Worm (Caenorhabditis elegans) whole organism, L1 larva: Measurements from ENCODE around the gene ZK867.2.

ENCODE experiments used
- C04F5.9 ChIP-seq: sonication (generic microtip); optimal IDR thresholded peaks from 2 replicates; lab custom pipeline; 2016; ENCODE audit warnings: missing genetic modification characterization, missing compliant biosample characterization
- C16A3.4 ChIP-seq: fragments of 150-350 bp; optimal IDR thresholded peaks from 2 replicates; lab custom pipeline; 2014; ENCODE audit warnings: missing biosample characterization, missing genetic modification characterization
- F16B12.6 ChIP-seq: fragments of 150-350 bp; optimal IDR thresholded peaks from 2 replicates; lab custom pipeline; 2014; ENCODE audit warnings: missing biosample characterization, missing genetic modification characterization
- Y116A8C.19 ChIP-seq: sonication (generic microtip); optimal IDR thresholded peaks from 2 replicates; lab custom pipeline; 2016; ENCODE audit warnings: missing compliant biosample characterization, missing genetic modification characterization, borderline replicate concordance
- aha-1 ChIP-seq: fragments of 150-350 bp; optimal IDR thresholded peaks from 2 replicates; lab custom pipeline; 2014; ENCODE audit warnings: missing biosample characterization, missing genetic modification characterization
- alr-1 ChIP-seq: fragments of 200-800 bp; sonication (Bioruptor generic); optimal IDR thresholded peaks from 2 replicates; lab custom pipeline; 2018; ENCODE audit warnings: borderline replicate concordance, mild to moderate bottlenecking, missing genetic modification characterization, missing compliant biosample characterization
- aly-2 ChIP-seq: fragments of 150-350 bp; optimal IDR thresholded peaks from 2 replicates; lab custom pipeline; 2014; ENCODE audit warnings: missing biosample characterization, missing genetic modification characterization
- ama-1 ChIP-seq: fragments of 150-350 bp; optimal IDR thresholded peaks from 2 replicates; lab custom pipeline; 2014
- blmp-1 ChIP-seq: fragments of 150-350 bp; optimal IDR thresholded peaks from 2 replicates; lab custom pipeline; 2014; ENCODE audit warnings: missing biosample characterization, missing genetic modification characterization
- ceh-63 ChIP-seq: fragments of 200-800 bp; sonication (Bioruptor generic); optimal IDR thresholded peaks from 2 replicates; lab custom pipeline; 2018; ENCODE audit warnings: mild to moderate bottlenecking, missing genetic modification characterization, missing compliant biosample characterization
- ceh-8 ChIP-seq: fragments of 200-800 bp; sonication (Bioruptor generic); optimal IDR thresholded peaks from 2 replicates; lab custom pipeline; 2018; ENCODE audit warnings: mild to moderate bottlenecking, missing genetic modification characterization, moderate library complexity, missing compliant biosample characterization
- ceh-82 ChIP-seq, 3 experiments: fragments of 150-350 bp in 1 of 3; sonication (generic microtip) in 2 of 3; optimal IDR thresholded peaks; 2 replicates each; lab custom pipeline; 2014 to 2017; ENCODE audit warnings: missing biosample characterization in 3 of 3, missing genetic modification characterization in 3 of 3
- ceh-88 ChIP-seq: fragments of 200-800 bp; sonication (Bioruptor generic); IDR thresholded peaks from 2 replicates; pipeline ENCODE4 v1.3.6; 2022; ENCODE audit warnings: missing genetic modification characterization, missing compliant biosample characterization
- ceh-90 ChIP-seq: sonication (generic microtip); optimal IDR thresholded peaks from 2 replicates; lab custom pipeline; 2016; ENCODE audit warnings: missing genetic modification characterization, missing compliant biosample characterization
- efl-3 ChIP-seq: fragments of 200-800 bp; sonication (Bioruptor generic); optimal IDR thresholded peaks from 2 replicates; lab custom pipeline; 2018; ENCODE audit warnings: mild to moderate bottlenecking, missing genetic modification characterization, missing compliant biosample characterization
- elt-2 ChIP-seq: sonication (generic microtip); optimal IDR thresholded peaks from 2 replicates; lab custom pipeline; 2016; ENCODE audit warnings: missing genetic modification characterization, mild to moderate bottlenecking, inconsistent platforms, missing compliant biosample characterization, missing genetic modification reagents
- elt-3 ChIP-seq, 6 experiments: fragments of 150-350 bp in 1 of 6; sonication (generic microtip); optimal IDR thresholded peaks; 2 replicates each; lab custom pipeline; 2017 to 2018; ENCODE audit warnings: missing biosample characterization in 6 of 6, missing genetic modification characterization in 6 of 6, inconsistent platforms in 1 of 6
- fkh-10 ChIP-seq: sonication (generic microtip); optimal IDR thresholded peaks from 2 replicates; lab custom pipeline; 2017; ENCODE audit warnings: missing biosample characterization, missing genetic modification reagents, missing genetic modification characterization
- fkh-4 ChIP-seq: sonication (generic microtip); optimal IDR thresholded peaks from 2 replicates; lab custom pipeline; 2016; ENCODE audit warnings: missing compliant biosample characterization, missing genetic modification characterization, borderline replicate concordance
- grh-1 ChIP-seq: fragments of 200-800 bp; sonication (Bioruptor generic); IDR thresholded peaks from 2 replicates; pipeline ENCODE4 v1.3.6; 2022; ENCODE audit warnings: missing genetic modification reagents, missing genetic modification characterization, missing compliant biosample characterization
- hlh-17 ChIP-seq: fragments of 200-800 bp; sonication (Bioruptor generic); optimal IDR thresholded peaks from 2 replicates; lab custom pipeline; 2018; ENCODE audit warnings: missing genetic modification characterization, mild to moderate bottlenecking, missing compliant biosample characterization, moderate library complexity, borderline replicate concordance
- hlh-4 ChIP-seq: sonication (generic microtip); optimal IDR thresholded peaks from 2 replicates; lab custom pipeline; 2016; ENCODE audit warnings: mild to moderate bottlenecking, missing genetic modification characterization, missing compliant biosample characterization
- hpl-2 ChIP-seq: fragments of 150-350 bp; optimal IDR thresholded peaks from 2 replicates; lab custom pipeline; 2014; ENCODE audit warnings: missing biosample characterization, missing genetic modification reagents, missing genetic modification characterization
- lin-15B ChIP-seq: fragments of 150-350 bp; sonication (generic microtip); optimal IDR thresholded peaks from 3 replicates; lab custom pipeline; 2014; ENCODE audit warnings: missing biosample characterization, missing genetic modification characterization
- lin-35 ChIP-seq, 2 experiments: fragments of 150-350 bp; optimal IDR thresholded peaks; 2 replicates each; lab custom pipeline; 2014; ENCODE audit warnings: missing biosample characterization in 2 of 2, missing genetic modification characterization in 2 of 2, missing genetic modification reagents in 2 of 2
- lir-3 ChIP-seq: sonication (generic microtip); optimal IDR thresholded peaks from 2 replicates; lab custom pipeline; 2016; ENCODE audit warnings: mild to moderate bottlenecking, missing genetic modification characterization, moderate library complexity, missing compliant biosample characterization; ENCODE audit not compliant: poor library complexity
- mab-9 ChIP-seq: fragments of 200-800 bp; sonication (Bioruptor generic); IDR thresholded peaks from 2 replicates; pipeline ENCODE4 v1.3.6; 2022; ENCODE audit warnings: missing genetic modification reagents, missing genetic modification characterization, missing compliant biosample characterization
- mep-1 ChIP-seq: fragments of 150-350 bp; optimal IDR thresholded peaks from 2 replicates; lab custom pipeline; 2014; ENCODE audit warnings: missing biosample characterization, missing genetic modification characterization
- nhr-19 ChIP-seq: fragments of 200-800 bp; sonication (Bioruptor generic); conservative IDR thresholded peaks from 2 replicates; pipeline ENCODE4 v1.3.6; 2022; ENCODE audit warnings: missing genetic modification characterization, missing compliant biosample characterization
- nhr-20 ChIP-seq: sonication (generic microtip); optimal IDR thresholded peaks from 2 replicates; lab custom pipeline; 2016; ENCODE audit warnings: mild to moderate bottlenecking, missing genetic modification characterization, missing compliant biosample characterization
- nhr-237 ChIP-seq: fragments of 150-350 bp; optimal IDR thresholded peaks from 2 replicates; lab custom pipeline; 2014; ENCODE audit warnings: missing biosample characterization, missing genetic modification characterization
- nhr-28 ChIP-seq: fragments of 150-350 bp; optimal IDR thresholded peaks from 2 replicates; lab custom pipeline; 2014; ENCODE audit warnings: missing biosample characterization, missing genetic modification characterization
- nhr-77 ChIP-seq: fragments of 150-350 bp; optimal IDR thresholded peaks from 2 replicates; lab custom pipeline; 2014; ENCODE audit warnings: missing biosample characterization, missing genetic modification characterization
- nhr-84 ChIP-seq: sonication (generic microtip); optimal IDR thresholded peaks from 2 replicates; lab custom pipeline; 2017; ENCODE audit warnings: missing biosample characterization, missing genetic modification characterization
- nhr-85 ChIP-seq: sonication (generic microtip); peaks from one replicate; lab custom pipeline; 2016; ENCODE audit warnings: missing genetic modification characterization, inconsistent platforms, missing compliant biosample characterization
- pax-3 ChIP-seq: fragments of 200-800 bp; sonication (Bioruptor generic); optimal IDR thresholded peaks from 2 replicates; lab custom pipeline; 2018; ENCODE audit warnings: mild to moderate bottlenecking, missing genetic modification characterization, moderate library complexity, missing compliant biosample characterization
- pqm-1 ChIP-seq: sonication (generic microtip); optimal IDR thresholded peaks from 3 replicates; lab custom pipeline; 2017; ENCODE audit warnings: missing biosample characterization, missing genetic modification characterization
- skn-1 ChIP-seq: fragments of 150-350 bp; optimal IDR thresholded peaks from 2 replicates; lab custom pipeline; 2014; ENCODE audit warnings: missing biosample characterization, missing genetic modification characterization
- snpc-4 ChIP-seq: fragments of 150-350 bp; optimal IDR thresholded peaks from 2 replicates; lab custom pipeline; 2014; ENCODE audit warnings: missing biosample characterization, missing genetic modification characterization
- snu-23 ChIP-seq: sonication (generic microtip); optimal IDR thresholded peaks from 2 replicates; lab custom pipeline; 2016; ENCODE audit warnings: missing genetic modification characterization, missing compliant biosample characterization
- sox-4 ChIP-seq: sonication (generic microtip); optimal IDR thresholded peaks from 2 replicates; lab custom pipeline; 2016; ENCODE audit warnings: missing genetic modification characterization, missing compliant biosample characterization
- sptf-1 ChIP-seq: fragments of 150-350 bp; optimal IDR thresholded peaks from 2 replicates; lab custom pipeline; 2014; ENCODE audit warnings: missing biosample characterization, missing genetic modification characterization
- sup-37 ChIP-seq: fragments of 200-800 bp; sonication (Bioruptor generic); optimal IDR thresholded peaks from 2 replicates; lab custom pipeline; 2018; ENCODE audit warnings: mild to moderate bottlenecking, missing genetic modification characterization, missing compliant biosample characterization
- swsn-7 ChIP-seq: sonication (generic microtip); optimal IDR thresholded peaks from 2 replicates; lab custom pipeline; 2016; ENCODE audit warnings: missing genetic modification characterization, missing compliant biosample characterization
- tbx-2 ChIP-seq: sonication (generic microtip); optimal IDR thresholded peaks from 2 replicates; lab custom pipeline; 2016; ENCODE audit warnings: missing genetic modification characterization, missing compliant biosample characterization
- tlp-1 ChIP-seq: fragments of 150-350 bp; optimal IDR thresholded peaks from 2 replicates; lab custom pipeline; 2014; ENCODE audit warnings: missing biosample characterization, missing genetic modification characterization
- unc-130 ChIP-seq: fragments of 150-350 bp; optimal IDR thresholded peaks from 2 replicates; lab custom pipeline; 2017; ENCODE audit warnings: missing biosample characterization, missing genetic modification characterization, inconsistent platforms
- unc-30 ChIP-seq: sonication (generic microtip); optimal IDR thresholded peaks from 2 replicates; lab custom pipeline; 2017; ENCODE audit warnings: missing biosample characterization, missing genetic modification characterization
- unc-62 ChIP-seq: fragments of 150-350 bp; optimal IDR thresholded peaks from 2 replicates; lab custom pipeline; 2014; ENCODE audit warnings: missing biosample characterization, missing genetic modification reagents, missing genetic modification characterization
- unc-86 ChIP-seq: sonication (generic microtip); optimal IDR thresholded peaks from 2 replicates; lab custom pipeline; 2016; ENCODE audit warnings: missing genetic modification characterization, missing compliant biosample characterization
- vab-15 ChIP-seq: sonication (generic microtip); optimal IDR thresholded peaks from 2 replicates; lab custom pipeline; 2017; ENCODE audit warnings: missing genotype, mild to moderate bottlenecking, missing genetic modification characterization, missing compliant biosample characterization
- xbp-1 ChIP-seq: sonication (generic microtip); optimal IDR thresholded peaks from 2 replicates; lab custom pipeline; 2016; ENCODE audit warnings: missing genetic modification characterization, missing compliant biosample characterization
- zag-1 ChIP-seq: fragments of 150-350 bp; optimal IDR thresholded peaks from 2 replicates; lab custom pipeline; 2014; ENCODE audit warnings: missing biosample characterization, missing genetic modification characterization
- ztf-4 ChIP-seq: fragments of 150-350 bp; optimal IDR thresholded peaks from 2 replicates; lab custom pipeline; 2014; ENCODE audit warnings: missing biosample characterization, missing genetic modification characterization

ZK867.2 gene

ce11 chrX:7234723-7235203 is 28.2 kb downstream of the ZK867.2 start (continued):
- TF ChIP-seq zag-1 (tag; lab: Kevin White, UChicago) (no peak), mab-9 (GFP tag; lab: Robert Waterston, UW) (no peak), nhr-20 (tag; lab: Kevin White, UChicago) (peak; percentile 36), alr-1 (no peak), tbx-2 (peak; percentile 83), lin-35 (GFP tag; optimal IDR thresholded peaks at IDR 0.05; lab: Kevin White, UChicago) (peak in 1 of 2 experiments; percentile 0), unc-130 (tag; lab: Kevin White, UChicago) (no peak), elt-3 (tag; optimal IDR thresholded peaks at IDR 0.05; lab: Kevin White, UChicago) (no peak), nhr-84 (tag; lab: Kevin White, UChicago) (no peak), lir-3 (tag; lab: Kevin White, UChicago) (no peak), skn-1 (tag; lab: Kevin White, UChicago) (peak; percentile 7), ceh-82 (tag; optimal IDR thresholded peaks at IDR 0.05; lab: Kevin White, UChicago) (peak; percentile 29 to 56 (median 37)), grh-1 (no peak), sptf-1 (tag; lab: Kevin White, UChicago) (no peak), hlh-17 (no peak), fkh-10 (GFP tag; lab: Kevin White, UChicago) (peak; percentile 95), sox-4 (tag; lab: Kevin White, UChicago) (no peak), sup-37 (peak; percentile 21), aly-2 (no peak), pqm-1 (no peak), ceh-90 (tag; lab: Kevin White, UChicago) (no peak), unc-30 (no peak), ztf-4 (tag; lab: Kevin White, UChicago) (no peak), ceh-63 (no peak), xbp-1 (tag; lab: Kevin White, UChicago) (peak; percentile 58), C16A3.4 (tag; lab: Kevin White, UChicago) (no peak), pax-3 (no peak), C04F5.9 (no peak), snpc-4 (tag; lab: Kevin White, UChicago) (no peak), swsn-7 (tag; lab: Kevin White, UChicago) (peak; percentile 74), nhr-28 (tag; lab: Kevin White, UChicago) (no peak), nhr-19 (GFP tag; lab: Robert Waterston, UW) (peak; percentile 46), hlh-4 (no peak), fkh-4 (tag; lab: Kevin White, UChicago) (no peak), nhr-85 (tag; lab: Kevin White, UChicago) (no peak), blmp-1 (no peak), ceh-88 (GFP tag; lab: Robert Waterston, UW) (no peak), nhr-237 (tag; lab: Kevin White, UChicago) (no peak), vab-15 (tag; lab: Kevin White, UChicago) (no peak), ama-1 (lab: Kevin White, UChicago) (no peak), ceh-8 (GFP tag; lab: Kevin White, UChicago) (peak; percentile 3), efl-3 (GFP tag; lab: Kevin White, UChicago) (no peak), aha-1 (no peak), snu-23 (GFP tag; lab: Kevin White, UChicago) (peak; percentile 63), mep-1 (tag; lab: Kevin White, UChicago) (peak; percentile 39)

- TF ChIP-seq unc-86 (tag; lab: Kevin White, UChicago) (no peak), skn-1 (tag; lab: Kevin White, UChicago) (no peak), hpl-2 (GFP tag; lab: Kevin White, UChicago) (no peak), lin-15B (no peak), snpc-4 (tag; lab: Kevin White, UChicago) (no peak), nhr-77 (tag; lab: Kevin White, UChicago) (no peak), ceh-82 (tag; optimal IDR thresholded peaks at IDR 0.05; lab: Kevin White, UChicago) (no peak), nhr-84 (tag; lab: Kevin White, UChicago) (no peak), elt-2 (tag; lab: Kevin White, UChicago) (no peak), tlp-1 (no peak), lin-35 (GFP tag; optimal IDR thresholded peaks at IDR 0.05; lab: Kevin White, UChicago) (no peak), ceh-63 (no peak), lir-3 (tag; lab: Kevin White, UChicago) (no peak), Y116A8C.19 (tag; lab: Kevin White, UChicago) (no peak), F16B12.6 (no peak), ceh-88 (GFP tag; lab: Robert Waterston, UW) (no peak), sup-37 (no peak), xbp-1 (tag; lab: Kevin White, UChicago) (peak; percentile 39), unc-62 (GFP tag; lab: Kevin White, UChicago) (no peak), aha-1 (no peak)
Observed at ce11 chrX:7236717-7237116, 30.2 kb downstream of the ZK867.2 start.
